Worm (Caenorhabditis elegans) whole organism, L4 larva: ENCODE data around the gene srx-59.

Experiments used
- Y75B8A.6 ChIP-seq: fragments of 200-800 bp; sonication (Bioruptor generic); IDR thresholded peaks from 2 replicates; pipeline ENCODE4 v1.3.6; 2022; ENCODE audit warnings: missing genetic modification reagents, missing genetic modification characterization, missing compliant biosample characterization
- hif-1 ChIP-seq, 2 experiments: sonication (generic microtip); optimal IDR thresholded peaks; 2 replicates each; lab custom pipeline; 2016 to 2017; ENCODE audit warnings: missing compliant biosample characterization in 2 of 2, missing genetic modification characterization in 2 of 2, missing genetic modification reagents in 2 of 2, missing genotype in 2 of 2, mild to moderate bottlenecking in 1 of 2
- lin-39 ChIP-seq: fragments of 150-350 bp; optimal IDR thresholded peaks from 2 replicates; lab custom pipeline; 2014; ENCODE audit warnings: missing biosample characterization, missing genetic modification reagents, missing genetic modification characterization
- nhr-11 ChIP-seq: fragments of 150-350 bp; optimal IDR thresholded peaks from 2 replicates; lab custom pipeline; 2014; ENCODE audit warnings: missing biosample characterization, missing genetic modification characterization

DNA sequence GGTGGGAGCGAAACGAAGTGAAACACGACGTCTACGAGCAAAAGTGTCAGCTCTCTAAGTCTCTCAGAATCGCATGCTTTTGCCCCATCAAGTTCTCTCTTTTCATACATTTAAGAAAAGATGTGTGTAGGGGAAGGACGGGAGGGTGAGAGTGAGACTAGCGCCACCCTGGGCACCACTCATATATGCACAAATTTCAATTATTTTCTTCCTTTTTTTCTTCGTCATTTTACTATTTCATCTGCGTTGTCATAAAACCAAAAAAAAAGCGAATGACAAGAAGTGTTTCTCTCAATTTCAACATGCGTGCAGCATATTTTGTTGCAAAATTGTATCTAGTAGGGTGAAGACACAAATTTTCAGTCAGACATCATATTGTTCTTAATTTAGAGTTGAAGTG lies 45.0 kb upstream of the srx-59 start:
- TF ChIP-seq lin-39 (tag; lab: Kevin White, UChicago) (no peak), hif-1 (tag; optimal IDR thresholded peaks at IDR 0.05; lab: Kevin White, UChicago) (no peak), nhr-11 (no peak), Y75B8A.6 (GFP tag; lab: Robert Waterston, UW) (no peak)
